Fruit fly (Drosophila melanogaster) whole organism, embryonic: ENCODE measurements around the gene CG11898.
A peak's percentile ranks its signal among the peaks of the same experiment; 100 is the strongest.

Experiments
- ATbp ChIP-seq: fragments of 200-800 bp; sonication (Bioruptor generic); optimal IDR thresholded peaks from 2 replicates; lab custom pipeline; 2017; ENCODE audit warnings: missing biosample characterization, mild to moderate bottlenecking, missing genetic modification characterization, missing genetic modification reagents
- Abd-B ChIP-seq: fragments of 200-800 bp; sonication (Bioruptor generic); optimal IDR thresholded peaks from 2 replicates; lab custom pipeline; 2018; ENCODE audit warnings: missing biosample characterization, mild to moderate bottlenecking, missing genetic modification characterization, moderate library complexity
- Asciz ChIP-seq: fragments of 200-800 bp; sonication (Bioruptor generic); optimal IDR thresholded peaks from 2 replicates; lab custom pipeline; 2017; ENCODE audit warnings: missing biosample characterization, mild to moderate bottlenecking, missing genetic modification characterization, missing genetic modification reagents
- CG1024 ChIP-seq: fragments of 200-800 bp; sonication (Bioruptor generic); IDR thresholded peaks from 2 replicates; pipeline ENCODE4 v1.3.6; 2022; ENCODE audit warnings: missing biosample characterization, missing genetic modification characterization
- CG10959 ChIP-seq: fragments of 200-800 bp; sonication (Bioruptor generic); IDR thresholded peaks from 2 replicates; pipeline ENCODE4 v1.3.6; 2022; ENCODE audit warnings: missing biosample characterization, missing genetic modification characterization
- CG11504 ChIP-seq: fragments of 200-800 bp; sonication (Bioruptor generic); optimal IDR thresholded peaks from 3 replicates; lab custom pipeline; 2019; ENCODE audit warnings: missing biosample characterization, mild to moderate bottlenecking, missing genetic modification characterization, moderate library complexity
- CG11695 ChIP-seq: fragments of 200-800 bp; sonication (Bioruptor generic); IDR thresholded peaks from 3 replicates; pipeline ENCODE4 v1.3.6; 2022; ENCODE audit warnings: missing biosample characterization, missing genetic modification characterization
- CG12104 ChIP-seq: fragments of 200-800 bp; sonication (Bioruptor generic); optimal IDR thresholded peaks from 3 replicates; lab custom pipeline; 2016; ENCODE audit warnings: missing biosample characterization, missing genetic modification characterization
- CG13123 ChIP-seq: fragments of 200-800 bp; sonication (Bioruptor generic); optimal IDR thresholded peaks from 2 replicates; lab custom pipeline; 2016; ENCODE audit warnings: missing biosample characterization, missing genetic modification characterization
- CG13624 ChIP-seq: fragments of 200-800 bp; sonication (Bioruptor generic); optimal IDR thresholded peaks from 2 replicates; lab custom pipeline; 2016; ENCODE audit warnings: missing biosample characterization, missing genetic modification characterization
- CG14860 ChIP-seq: fragments of 200-800 bp; sonication (Bioruptor generic); IDR thresholded peaks from 3 replicates; pipeline ENCODE4 v1.3.6; 2022; ENCODE audit warnings: missing biosample characterization, missing genetic modification characterization; ENCODE audit not compliant: partially characterized antibody
- CG17359 ChIP-seq: fragments of 200-800 bp; sonication (Bioruptor generic); optimal IDR thresholded peaks from 3 replicates; lab custom pipeline; 2018; ENCODE audit warnings: missing biosample characterization, mild to moderate bottlenecking, missing genetic modification characterization, moderate library complexity
- CG2129 ChIP-seq: fragments of 200-800 bp; sonication (Bioruptor generic); IDR thresholded peaks from 2 replicates; pipeline ENCODE4 v1.3.6; 2022; ENCODE audit warnings: missing biosample characterization, missing genetic modification characterization; ENCODE audit not compliant: partially characterized antibody
- CG2889 ChIP-seq: fragments of 200-800 bp; sonication (Bioruptor generic); IDR thresholded peaks from 3 replicates; pipeline ENCODE4 v1.3.6; 2022; ENCODE audit warnings: missing biosample characterization, missing genetic modification characterization
- CG31388 ChIP-seq: fragments of 200-800 bp; sonication (Bioruptor generic); optimal IDR thresholded peaks from 2 replicates; lab custom pipeline; 2016; ENCODE audit warnings: missing biosample characterization, missing genetic modification characterization
- CG3838 ChIP-seq: fragments of 200-800 bp; sonication (Bioruptor generic); optimal IDR thresholded peaks from 3 replicates; lab custom pipeline; 2016; ENCODE audit warnings: missing biosample characterization, missing genetic modification characterization
- CG5180 ChIP-seq: fragments of 200-800 bp; sonication (Bioruptor generic); optimal IDR thresholded peaks from 3 replicates; lab custom pipeline; 2017; ENCODE audit warnings: missing biosample characterization, missing genetic modification characterization, mild to moderate bottlenecking, moderate library complexity, missing genetic modification reagents
- CG6813 ChIP-seq: fragments of 200-800 bp; sonication (Bioruptor generic); optimal IDR thresholded peaks from 2 replicates; lab custom pipeline; 2017; ENCODE audit warnings: missing biosample characterization, missing genetic modification characterization, mild to moderate bottlenecking, moderate library complexity, missing genetic modification reagents
- CG8478 ChIP-seq: fragments of >200 bp; optimal IDR thresholded peaks from 2 replicates; lab custom pipeline; 2018
- CG9609 ChIP-seq: fragments of 200-800 bp; sonication (Bioruptor generic); optimal IDR thresholded peaks from 3 replicates; lab custom pipeline; 2016; ENCODE audit warnings: missing biosample characterization, missing genetic modification characterization
- CG9727 ChIP-seq: fragments of 200-800 bp; sonication (Bioruptor generic); optimal IDR thresholded peaks from 3 replicates; lab custom pipeline; 2017; ENCODE audit warnings: missing biosample characterization, mild to moderate bottlenecking, missing genetic modification characterization
- CTCF ChIP-seq: fragments of 200-800 bp; sonication (Bioruptor generic); optimal IDR thresholded peaks from 2 replicates; lab custom pipeline; 2017; ENCODE audit warnings: missing biosample characterization, mild to moderate bottlenecking, missing genetic modification characterization, moderate library complexity
- Doc2 ChIP-seq: fragments of 200-800 bp; sonication (Bioruptor generic); IDR thresholded peaks from 2 replicates; pipeline ENCODE4 v1.3.6; 2022; ENCODE audit warnings: missing biosample characterization, missing genetic modification characterization
- Gug ChIP-seq: fragments of 200-800 bp; sonication (Bioruptor generic); IDR thresholded peaks from 4 replicates; pipeline ENCODE4 v1.3.6; 2022; ENCODE audit warnings: missing biosample characterization, missing genetic modification characterization
- Hr3 ChIP-seq: fragments of 200-800 bp; sonication (Bioruptor generic); optimal IDR thresholded peaks from 3 replicates; lab custom pipeline; 2016; ENCODE audit warnings: missing biosample characterization, missing genetic modification characterization
- Hr39 ChIP-seq: fragments of >200 bp; optimal IDR thresholded peaks from 2 replicates; lab custom pipeline; 2017
- Hr51 ChIP-seq, 2 experiments: fragments of 200-800 bp; sonication (Bioruptor generic); optimal IDR thresholded peaks; 2 replicates in 1 of 2; 3 replicates in 1 of 2; lab custom pipeline; 2016 to 2018; ENCODE audit warnings: missing biosample characterization in 2 of 2, missing genetic modification characterization in 2 of 2, mild to moderate bottlenecking in 1 of 2, moderate library complexity in 1 of 2
- Mes4 ChIP-seq: fragments of 200-800 bp; sonication (Bioruptor generic); optimal IDR thresholded peaks from 2 replicates; lab custom pipeline; 2016; ENCODE audit warnings: missing biosample characterization, missing genetic modification characterization
- NC2β ChIP-seq: fragments of 200-800 bp; sonication (Bioruptor generic); optimal IDR thresholded peaks from 2 replicates; lab custom pipeline; 2016; ENCODE audit warnings: missing biosample characterization, missing genetic modification characterization
- Nf-YB ChIP-seq: fragments of 200-800 bp; sonication (Bioruptor generic); optimal IDR thresholded peaks from 3 replicates; lab custom pipeline; 2019; ENCODE audit warnings: missing biosample characterization, mild to moderate bottlenecking, missing genetic modification characterization, moderate library complexity
- Optix ChIP-seq: fragments of 200-800 bp; sonication (Bioruptor generic); IDR thresholded peaks from 3 replicates; pipeline ENCODE4 v1.3.6; 2022; ENCODE audit warnings: missing biosample characterization, missing genetic modification characterization
- Spps ChIP-seq: fragments of 200-800 bp; sonication (Bioruptor generic); optimal IDR thresholded peaks from 2 replicates; lab custom pipeline; 2018; ENCODE audit warnings: missing biosample characterization, mild to moderate bottlenecking, missing genetic modification characterization
- Tbp ChIP-seq: fragments of >200 bp; optimal IDR thresholded peaks from 2 replicates; lab custom pipeline; 2018; ENCODE audit warnings: missing biosample characterization, missing genetic modification characterization
- Vsx1 ChIP-seq: fragments of 200-800 bp; sonication (Bioruptor generic); optimal IDR thresholded peaks from 2 replicates; lab custom pipeline; 2017; ENCODE audit warnings: missing biosample characterization, mild to moderate bottlenecking, missing genetic modification characterization, missing genetic modification reagents
- abd-A ChIP-seq: fragments of 200-800 bp; sonication (Bioruptor generic); optimal IDR thresholded peaks from 3 replicates; lab custom pipeline; 2019; ENCODE audit warnings: missing biosample characterization, mild to moderate bottlenecking, missing genetic modification characterization, moderate library complexity
- amos ChIP-seq: fragments of 200-800 bp; sonication (Bioruptor generic); IDR thresholded peaks from 2 replicates; pipeline ENCODE4 v1.3.6; 2022; ENCODE audit warnings: missing biosample characterization, missing genetic modification characterization; ENCODE audit not compliant: partially characterized antibody
- ap ChIP-seq: fragments of 200-800 bp; sonication (Bioruptor generic); IDR thresholded peaks from 2 replicates; pipeline ENCODE4 v1.3.6; 2022; ENCODE audit warnings: missing biosample characterization, missing genetic modification characterization
- ara ChIP-seq: fragments of 200-800 bp; sonication (Bioruptor generic); IDR thresholded peaks from 2 replicates; pipeline ENCODE4 v1.3.6; 2022; ENCODE audit warnings: missing biosample characterization, missing genetic modification characterization
- bab2 ChIP-seq: fragments of 200-800 bp; sonication (Bioruptor generic); optimal IDR thresholded peaks from 2 replicates; lab custom pipeline; 2016; ENCODE audit warnings: missing biosample characterization, missing genetic modification characterization
- br ChIP-seq: fragments of >200 bp; optimal IDR thresholded peaks from 2 replicates; lab custom pipeline; 2017
- emc ChIP-seq: fragments of 200-800 bp; sonication (Bioruptor generic); optimal IDR thresholded peaks from 2 replicates; lab custom pipeline; 2016; ENCODE audit warnings: missing biosample characterization, missing genetic modification characterization
- gcm2 ChIP-seq: fragments of 200-800 bp; sonication (Bioruptor generic); optimal IDR thresholded peaks from 2 replicates; lab custom pipeline; 2016; ENCODE audit warnings: missing biosample characterization, missing genetic modification characterization
- hbn ChIP-seq: fragments of 200-800 bp; sonication (Bioruptor generic); IDR thresholded peaks from 2 replicates; pipeline ENCODE4 v1.3.6; 2022; ENCODE audit warnings: missing biosample characterization, missing genetic modification characterization; ENCODE audit not compliant: partially characterized antibody
- inv ChIP-seq: fragments of 200-800 bp; sonication (Bioruptor generic); IDR thresholded peaks from 2 replicates; pipeline ENCODE4 v1.3.6; 2022; ENCODE audit warnings: missing biosample characterization, missing genetic modification characterization; ENCODE audit not compliant: partially characterized antibody
- oc ChIP-seq: fragments of 200-800 bp; sonication (Bioruptor generic); optimal IDR thresholded peaks from 2 replicates; lab custom pipeline; 2018; ENCODE audit warnings: missing biosample characterization, mild to moderate bottlenecking, missing genetic modification characterization, moderate library complexity
- repo ChIP-seq: fragments of 200-800 bp; sonication (Bioruptor generic); optimal IDR thresholded peaks from 2 replicates; lab custom pipeline; 2016; ENCODE audit warnings: missing biosample characterization, missing genetic modification characterization
- row ChIP-seq: fragments of 200-800 bp; sonication (Bioruptor generic); IDR thresholded peaks from 3 replicates; pipeline ENCODE4 v1.3.6; 2022; ENCODE audit warnings: missing biosample characterization, missing genetic modification characterization
- sc ChIP-seq, 3 experiments: fragments of >200 bp in 2 of 3; fragments of 200-800 bp in 1 of 3; sonication (Bioruptor generic) in 1 of 3; optimal IDR thresholded peaks; 2 replicates in 2 of 3; 3 replicates in 1 of 3; lab custom pipeline; 2017; ENCODE audit warnings: mild to moderate bottlenecking in 1 of 3, missing biosample characterization in 1 of 3, missing genetic modification characterization in 1 of 3, missing genetic modification reagents in 1 of 3
- sim ChIP-seq: fragments of 200-800 bp; sonication (Bioruptor generic); IDR thresholded peaks from 2 replicates; pipeline ENCODE4 v1.3.6; 2022; ENCODE audit warnings: missing biosample characterization, missing genetic modification characterization
- wdn ChIP-seq: fragments of 200-800 bp; sonication (Bioruptor generic); IDR thresholded peaks from 2 replicates; pipeline ENCODE4 v1.3.6; 2022; ENCODE audit warnings: missing biosample characterization, missing genetic modification characterization
- zen ChIP-seq: fragments of 200-800 bp; sonication (Bioruptor generic); optimal IDR thresholded peaks from 3 replicates; lab custom pipeline; 2018; ENCODE audit warnings: missing biosample characterization, mild to moderate bottlenecking, missing genetic modification characterization, moderate library complexity

CG11898 gene

DNA sequence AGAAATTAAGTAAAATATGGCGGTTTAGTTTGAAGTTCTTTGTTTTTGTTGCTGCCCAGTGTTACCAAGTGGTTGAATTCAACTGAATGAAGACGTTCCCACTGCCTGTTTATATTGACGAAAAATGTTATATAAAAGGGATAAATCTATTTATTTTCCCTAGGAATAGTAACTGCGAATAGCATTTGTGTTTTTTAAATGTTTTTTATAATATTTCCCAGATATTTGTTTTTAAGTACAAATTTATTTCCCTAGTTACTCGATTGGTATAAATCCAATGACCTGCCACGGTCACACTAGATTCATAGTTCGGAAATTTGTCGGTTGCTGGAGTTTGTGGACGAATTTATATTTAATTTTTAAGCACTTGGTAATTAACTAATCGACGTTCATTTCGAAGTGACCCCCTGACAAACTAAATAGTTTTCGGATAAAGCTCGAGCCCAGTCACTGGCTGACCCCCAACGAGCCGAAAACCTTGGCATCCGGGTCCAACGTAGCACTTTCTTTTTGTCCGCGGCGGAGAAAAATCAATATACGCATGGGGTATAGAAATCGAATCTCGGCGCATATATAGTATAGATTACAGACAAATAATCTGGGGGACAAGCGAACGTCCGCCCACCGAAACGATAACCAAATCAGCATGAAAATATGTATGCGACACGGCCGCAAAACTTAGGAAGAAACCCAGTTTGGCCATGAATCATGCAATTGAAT, 34.4 kb upstream of the CG11898 start, which contains the start of the genes dgt6 and Vha100-1 (continued):
- TF ChIP-seq amos (GFP tag; lab: Robert Waterston, UW) = no peak
- no peak for TF ChIP-seq CG17359 (tag; lab: Kevin White, UChicago)
- TF ChIP-seq Mes4 (GFP tag; lab: Kevin White, UChicago) = no peak
- no peak for TF ChIP-seq Gug (GFP tag; lab: Robert Waterston, UW)
- TF ChIP-seq Hr51 (GFP tag; optimal IDR thresholded peaks at IDR 0.05; lab: Kevin White, UChicago) = no peak
- TF ChIP-seq CG10959 = no peak
- TF ChIP-seq ap = no peak
- no peak for TF ChIP-seq CG9609
- no peak for TF ChIP-seq br (lab: Kevin White, UChicago)
- TF ChIP-seq gcm2 (GFP tag; lab: Kevin White, UChicago) = no peak
- TF ChIP-seq wdn (GFP tag; lab: Robert Waterston, UW) = no peak
- TF ChIP-seq CG31388 (GFP tag; lab: Kevin White, UChicago) = no peak
- TF ChIP-seq ara (GFP tag; lab: Robert Waterston, UW) = no peak
- TF ChIP-seq bab2 (GFP tag; lab: Kevin White, UChicago) = peak; percentile 26
- no peak for TF ChIP-seq hbn (GFP tag; lab: Robert Waterston, UW)
- no peak for TF ChIP-seq abd-A (tag; lab: Kevin White, UChicago)
- TF ChIP-seq Asciz (GFP tag; lab: Kevin White, UChicago) = no peak
- TF ChIP-seq sim = no peak
- TF ChIP-seq Hr3 (GFP tag; lab: Kevin White, UChicago) = no peak
- no peak for TF ChIP-seq CG2889
- TF ChIP-seq Nf-YB (GFP tag; lab: Kevin White, UChicago) = no peak
- no peak for TF ChIP-seq zen (tag; lab: Kevin White, UChicago)
- TF ChIP-seq sc (optimal IDR thresholded peaks at IDR 0.05; lab: Kevin White, UChicago) = no peak
- TF ChIP-seq sc (GFP tag; optimal IDR thresholded peaks at IDR 0.05; lab: Kevin White, UChicago) = no peak
- no peak for TF ChIP-seq CG13624
- TF ChIP-seq CG11695 (GFP tag; lab: Robert Waterston, UW) = no peak
- TF ChIP-seq CG11504 (tag; lab: Kevin White, UChicago) = no peak
- TF ChIP-seq Tbp (GFP tag; lab: Kevin White, UChicago) = no peak
- TF ChIP-seq Spps (tag; lab: Kevin White, UChicago) = peak; percentile 0
- TF ChIP-seq CG1024 (GFP tag; lab: Robert Waterston, UW) = no peak
- TF ChIP-seq row = peak; percentile 74
- TF ChIP-seq CG13123 (GFP tag; lab: Kevin White, UChicago) = no peak
- TF ChIP-seq NC2β (GFP tag; lab: Kevin White, UChicago) = no peak
- TF ChIP-seq CG2129 (GFP tag; lab: Robert Waterston, UW) = no peak
- TF ChIP-seq CG14860 (GFP tag; lab: Robert Waterston, UW) = no peak
- no peak for TF ChIP-seq Doc2 (GFP tag; lab: Robert Waterston, UW)
- no peak for TF ChIP-seq Optix (GFP tag; lab: Robert Waterston, UW)
- TF ChIP-seq CG12104 (GFP tag; lab: Kevin White, UChicago) = no peak
- no peak for TF ChIP-seq Abd-B (GFP tag; lab: Kevin White, UChicago)
- TF ChIP-seq CG6813 (GFP tag; lab: Kevin White, UChicago) = no peak
- TF ChIP-seq inv (GFP tag; lab: Robert Waterston, UW) = no peak
- TF ChIP-seq CG5180 (GFP tag; lab: Kevin White, UChicago) = no peak
- TF ChIP-seq CTCF = peak; percentile 61
- no peak for TF ChIP-seq Vsx1 (GFP tag; lab: Kevin White, UChicago)
- no peak for TF ChIP-seq ATbp (GFP tag; lab: Kevin White, UChicago)
- TF ChIP-seq emc (GFP tag; lab: Kevin White, UChicago) = no peak
- TF ChIP-seq oc (tag; lab: Kevin White, UChicago) = no peak
- peak; percentile 40 for TF ChIP-seq CG9727
- TF ChIP-seq CG8478 (lab: Kevin White, UChicago) = no peak
- no peak for TF ChIP-seq repo
- no peak for TF ChIP-seq CG3838 (GFP tag; lab: Kevin White, UChicago)
- no peak for TF ChIP-seq Hr39 (lab: Kevin White, UChicago)
